Fruit fly (Drosophila melanogaster) whole organism, adult: ENCODE results near the gene CG10252.

ENCODE experiments used
- CG7045 ChIP-seq: fragments of 200-800 bp; sonication (Bioruptor generic); optimal IDR thresholded peaks from 2 replicates; lab custom pipeline; 2017; ENCODE audit warnings: missing biosample characterization, mild to moderate bottlenecking, missing genetic modification characterization
- Clk ChIP-seq: fragments of 200-800 bp; sonication (Bioruptor generic); optimal IDR thresholded peaks from 2 replicates; lab custom pipeline; 2017; ENCODE audit warnings: missing biosample characterization, missing genetic modification characterization
- Mnt ChIP-seq: fragments of 200-800 bp; sonication (Bioruptor generic); optimal IDR thresholded peaks from 2 replicates; lab custom pipeline; 2016; ENCODE audit warnings: missing biosample characterization, mild to moderate bottlenecking, missing genetic modification characterization
- kay ChIP-seq: fragments of 200-800 bp; sonication (Bioruptor generic); peaks from one replicate; lab custom pipeline; 2016; ENCODE audit warnings: missing biosample characterization, missing genetic modification characterization, borderline replicate concordance

DNA sequence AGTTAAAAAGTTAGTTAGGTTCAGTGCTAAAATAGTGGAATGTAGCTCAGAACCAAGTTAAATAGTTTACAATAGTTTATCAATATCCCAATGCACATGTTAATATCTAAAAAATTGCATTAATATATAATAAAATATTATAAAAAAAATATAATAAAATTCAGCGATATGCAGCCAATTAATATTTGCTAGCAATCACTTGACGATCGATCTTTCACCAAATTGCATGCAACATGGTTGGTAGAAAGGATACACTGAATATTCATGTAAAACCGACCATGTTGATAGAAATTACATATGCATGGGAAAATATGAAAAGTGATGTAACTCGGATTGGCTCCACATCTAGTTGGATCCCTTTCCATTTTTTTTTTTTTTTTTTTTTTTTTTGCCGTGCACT, 20.4 kb downstream of the CG10252 start:
- TF ChIP-seq CG7045 (GFP tag; lab: Kevin White, UChicago) (no peak), kay (GFP tag; lab: Kevin White, UChicago) (peak; percentile 9), Clk (no peak), Mnt (no peak)
